Worm (Caenorhabditis elegans) whole organism, young adult: ENCODE results near the gene Y105C5A.1285.

Experiments used
- F55B11.4 ChIP-seq: sonication (generic microtip); optimal IDR thresholded peaks from 2 replicates; lab custom pipeline; 2016; ENCODE audit warnings: missing compliant biosample characterization, missing genetic modification characterization, borderline replicate concordance; ENCODE audit not compliant: insufficient read depth
- Y67H2A.10 ChIP-seq: fragments of 200-800 bp; sonication (Bioruptor generic); conservative IDR thresholded peaks from 2 replicates; pipeline ENCODE4 v1.3.6; 2022; ENCODE audit warnings: missing genetic modification reagents, missing genetic modification characterization, missing compliant biosample characterization
- ama-1 ChIP-seq, 3 experiments: fragments of 150-350 bp in 1 of 3; sonication (generic microtip) in 2 of 3; optimal IDR thresholded peaks; 2 replicates each; lab custom pipeline; 2014 to 2018; ENCODE audit warnings: missing biosample characterization in 2 of 3, missing genetic modification characterization in 2 of 3, missing genetic modification reagents in 2 of 3
- aptf-3 ChIP-seq: fragments of 200-800 bp; sonication (Bioruptor generic); IDR thresholded peaks from 2 replicates; pipeline ENCODE4 v1.3.6; 2022; ENCODE audit warnings: missing genetic modification characterization, missing compliant biosample characterization
- athp-1 ChIP-seq: sonication (generic microtip); optimal IDR thresholded peaks from 2 replicates; lab custom pipeline; 2017; ENCODE audit warnings: mild to moderate bottlenecking, missing genetic modification characterization, missing compliant biosample characterization
- lir-1 ChIP-seq: fragments of 200-800 bp; sonication (Bioruptor generic); conservative IDR thresholded peaks from 2 replicates; pipeline ENCODE4 v1.3.6; 2022; ENCODE audit warnings: missing genetic modification reagents, missing genetic modification characterization, missing compliant biosample characterization
- nfya-1 ChIP-seq: sonication (generic microtip); optimal IDR thresholded peaks from 2 replicates; lab custom pipeline; 2017; ENCODE audit warnings: antibody characterized with exemption, missing compliant biosample characterization, missing genetic modification characterization, borderline replicate concordance; ENCODE audit not compliant: insufficient read depth
- pha-4 ChIP-seq: fragments of 150-350 bp; sonication (generic microtip); optimal IDR thresholded peaks from 2 replicates; lab custom pipeline; 2014; ENCODE audit warnings: missing biosample characterization, missing genetic modification reagents, missing genetic modification characterization
- repo-1 ChIP-seq: sonication (generic microtip); optimal IDR thresholded peaks from 2 replicates; lab custom pipeline; 2017; ENCODE audit warnings: mild to moderate bottlenecking, missing genetic modification characterization, missing compliant biosample characterization
- sea-2 ChIP-seq: fragments of 200-800 bp; sonication (Bioruptor generic); IDR thresholded peaks from 2 replicates; pipeline ENCODE4 v1.3.6; 2022; ENCODE audit warnings: missing genetic modification characterization, missing compliant biosample characterization
- snpc-4 ChIP-seq, 5 experiments: fragments of 150-350 bp in 1 of 5; sonication (generic microtip) in 4 of 5; optimal IDR thresholded peaks; 2 replicates each; lab custom pipeline; 2014 to 2018; ENCODE audit warnings: missing genetic modification characterization in 5 of 5, missing biosample characterization in 3 of 5, antibody characterized with exemption in 2 of 5, mild to moderate bottlenecking in 2 of 5, missing compliant biosample characterization in 2 of 5, missing genotype in 2 of 5, moderate library complexity in 2 of 5, missing genetic modification reagents in 1 of 5
- tbx-9 ChIP-seq: sonication (generic microtip); optimal IDR thresholded peaks from 2 replicates; lab custom pipeline; 2016; ENCODE audit warnings: borderline replicate concordance, missing genetic modification characterization, inconsistent platforms, missing compliant biosample characterization
- ztf-22 ChIP-seq: fragments of 200-800 bp; sonication (Bioruptor generic); optimal IDR thresholded peaks from 2 replicates; lab custom pipeline; 2018; ENCODE audit warnings: mild to moderate bottlenecking, missing genetic modification characterization, moderate library complexity, missing compliant biosample characterization

ce11 chrIV:15726175-15726574 is 26.0 kb upstream of the Y105C5A.1285 start:
- no peak for TF ChIP-seq repo-1
- no peak for TF ChIP-seq athp-1
- no peak for TF ChIP-seq nfya-1 (tag; lab: Kevin White, UChicago)
- no peak for TF ChIP-seq lir-1 (GFP tag; lab: Robert Waterston, UW)
- no peak for TF ChIP-seq ztf-22 (GFP tag; lab: Kevin White, UChicago)
- no peak for TF ChIP-seq pha-4 (tag; lab: Kevin White, UChicago)
- no peak for TF ChIP-seq ama-1 (optimal IDR thresholded peaks at IDR 0.05; lab: Kevin White, UChicago)
- no peak for TF ChIP-seq ama-1 (GFP tag; optimal IDR thresholded peaks at IDR 0.05; lab: Kevin White, UChicago)
- no peak for TF ChIP-seq tbx-9 (tag; lab: Kevin White, UChicago)
- no peak for TF ChIP-seq snpc-4 (GFP tag; optimal IDR thresholded peaks at IDR 0.05; lab: Kevin White, UChicago)
- TF ChIP-seq snpc-4 (tag; optimal IDR thresholded peaks at IDR 0.05; lab: Kevin White, UChicago), result no peak
- TF ChIP-seq F55B11.4, result no peak
- no peak for TF ChIP-seq sea-2
- TF ChIP-seq aptf-3 (GFP tag; lab: Robert Waterston, UW), result no peak
- no peak for TF ChIP-seq Y67H2A.10 (GFP tag; lab: Robert Waterston, UW)
